Fruit fly (Drosophila melanogaster) whole organism, embryonic: ENCODE data around the gene SmydA-2.

Experiments
- B-H2 ChIP-seq: fragments of 200-800 bp; sonication (Bioruptor generic); optimal IDR thresholded peaks from 2 replicates; lab custom pipeline; 2018; ENCODE audit warnings: missing biosample characterization, mild to moderate bottlenecking, missing genetic modification characterization
- Bdp1 ChIP-seq: fragments of 200-800 bp; sonication (Bioruptor generic); optimal IDR thresholded peaks from 3 replicates; lab custom pipeline; 2016; ENCODE audit warnings: missing biosample characterization, missing genetic modification characterization
- Bgb ChIP-seq: fragments of 200-800 bp; sonication (Bioruptor generic); IDR thresholded peaks from 2 replicates; pipeline ENCODE4 v1.3.6; 2022; ENCODE audit warnings: missing biosample characterization, missing genetic modification characterization; ENCODE audit not compliant: partially characterized antibody
- CG10147 ChIP-seq: fragments of 200-800 bp; sonication (Bioruptor generic); optimal IDR thresholded peaks from 2 replicates; lab custom pipeline; 2019; ENCODE audit warnings: missing biosample characterization, mild to moderate bottlenecking, missing genetic modification characterization, moderate library complexity
- CG10462 ChIP-seq: fragments of 200-800 bp; sonication (Bioruptor generic); optimal IDR thresholded peaks from 2 replicates; lab custom pipeline; 2016; ENCODE audit warnings: missing biosample characterization, missing genetic modification characterization
- CG11093 ChIP-seq: fragments of 200-800 bp; sonication (Bioruptor generic); IDR thresholded peaks from 3 replicates; pipeline ENCODE4 v1.3.6; 2022; ENCODE audit warnings: missing biosample characterization, missing genetic modification characterization
- CG12155 ChIP-seq: fragments of 200-800 bp; sonication (Bioruptor generic); optimal IDR thresholded peaks from 3 replicates; lab custom pipeline; 2016; ENCODE audit warnings: missing biosample characterization, missing genetic modification characterization
- CG13287 ChIP-seq: fragments of 200-800 bp; sonication (Bioruptor generic); IDR thresholded peaks from 2 replicates; pipeline ENCODE4 v1.3.6; 2022; ENCODE audit warnings: missing biosample characterization, missing genetic modification characterization; ENCODE audit not compliant: partially characterized antibody
- CG13424 ChIP-seq: fragments of 200-800 bp; sonication (Bioruptor generic); optimal IDR thresholded peaks from 2 replicates; lab custom pipeline; 2019; ENCODE audit warnings: missing biosample characterization, mild to moderate bottlenecking, missing genetic modification characterization, moderate library complexity
- CG14014 ChIP-seq: fragments of 200-800 bp; sonication (Bioruptor generic); IDR thresholded peaks from 2 replicates; pipeline ENCODE4 v1.3.6; 2022; ENCODE audit warnings: missing biosample characterization, missing genetic modification characterization
- CG14860 ChIP-seq: fragments of 200-800 bp; sonication (Bioruptor generic); IDR thresholded peaks from 3 replicates; pipeline ENCODE4 v1.3.6; 2022; ENCODE audit warnings: missing biosample characterization, missing genetic modification characterization; ENCODE audit not compliant: partially characterized antibody
- CG30431 ChIP-seq: fragments of 200-800 bp; sonication (Bioruptor generic); optimal IDR thresholded peaks from 2 replicates; lab custom pipeline; 2017; ENCODE audit warnings: missing biosample characterization, missing genetic modification characterization
- CG3065 ChIP-seq: fragments of 200-800 bp; sonication (Bioruptor generic); optimal IDR thresholded peaks from 2 replicates; lab custom pipeline; 2016; ENCODE audit warnings: missing biosample characterization, missing genetic modification characterization
- CG34422 ChIP-seq: fragments of 200-800 bp; sonication (Bioruptor generic); IDR thresholded peaks from 3 replicates; pipeline ENCODE4 v1.3.6; 2022; ENCODE audit warnings: missing biosample characterization, missing genetic modification characterization
- CG4707 ChIP-seq: fragments of 200-800 bp; sonication (Bioruptor generic); optimal IDR thresholded peaks from 2 replicates; lab custom pipeline; 2018; ENCODE audit warnings: missing biosample characterization, mild to moderate bottlenecking, missing genetic modification characterization, moderate library complexity
- CG7556 ChIP-seq: fragments of 200-800 bp; sonication (Bioruptor generic); optimal IDR thresholded peaks from 2 replicates; lab custom pipeline; 2017; ENCODE audit warnings: missing biosample characterization, mild to moderate bottlenecking, missing genetic modification characterization
- CG7963 ChIP-seq: fragments of 200-800 bp; sonication (Bioruptor generic); IDR thresholded peaks from 3 replicates; pipeline ENCODE4 v1.3.6; 2022; ENCODE audit warnings: missing biosample characterization, missing genetic modification characterization; ENCODE audit not compliant: partially characterized antibody
- CG8281 ChIP-seq: fragments of 200-800 bp; sonication (Bioruptor generic); optimal IDR thresholded peaks from 2 replicates; lab custom pipeline; 2018; ENCODE audit warnings: missing biosample characterization, mild to moderate bottlenecking, missing genetic modification characterization, moderate library complexity
- CG8478 ChIP-seq: fragments of >200 bp; optimal IDR thresholded peaks from 2 replicates; lab custom pipeline; 2018
- CG8944 ChIP-seq: fragments of 200-800 bp; sonication (Bioruptor generic); optimal IDR thresholded peaks from 3 replicates; lab custom pipeline; 2016; ENCODE audit warnings: missing biosample characterization, missing genetic modification characterization
- CrebB ChIP-seq: fragments of 200-800 bp; sonication (Bioruptor generic); optimal IDR thresholded peaks from 3 replicates; lab custom pipeline; 2018; ENCODE audit warnings: missing biosample characterization, mild to moderate bottlenecking, missing genetic modification characterization
- D19B ChIP-seq: fragments of 200-800 bp; sonication (Bioruptor generic); optimal IDR thresholded peaks from 2 replicates; lab custom pipeline; 2017; ENCODE audit warnings: missing biosample characterization, mild to moderate bottlenecking, missing genetic modification characterization
- Dad ChIP-seq: fragments of 200-800 bp; sonication (Bioruptor generic); optimal IDR thresholded peaks from 3 replicates; lab custom pipeline; 2016; ENCODE audit warnings: missing biosample characterization, missing genetic modification characterization
- Dref ChIP-seq: fragments of 200-800 bp; sonication (Bioruptor generic); IDR thresholded peaks from 2 replicates; pipeline ENCODE4 v1.3.6; 2022; ENCODE audit warnings: missing biosample characterization, missing genetic modification characterization
- Eip74EF ChIP-seq, 2 experiments: fragments of 200-800 bp in 1 of 2; fragments of >200 bp in 1 of 2; sonication (Bioruptor generic) in 1 of 2; optimal IDR thresholded peaks; 2 replicates each; lab custom pipeline; 2017 to 2019; ENCODE audit warnings: missing biosample characterization in 2 of 2, missing genetic modification characterization in 2 of 2, mild to moderate bottlenecking in 1 of 2, moderate library complexity in 1 of 2
- Meics ChIP-seq: fragments of 200-800 bp; sonication (Bioruptor generic); optimal IDR thresholded peaks from 2 replicates; lab custom pipeline; 2017; ENCODE audit warnings: missing biosample characterization, mild to moderate bottlenecking, missing genetic modification characterization
- Mes4 ChIP-seq: fragments of 200-800 bp; sonication (Bioruptor generic); optimal IDR thresholded peaks from 2 replicates; lab custom pipeline; 2016; ENCODE audit warnings: missing biosample characterization, missing genetic modification characterization
- Ravus ChIP-seq: fragments of 200-800 bp; sonication (Bioruptor generic); IDR thresholded peaks from 2 replicates; pipeline ENCODE4 v1.3.6; 2022; ENCODE audit warnings: missing biosample characterization, missing genetic modification characterization
- Stat92E ChIP-seq, 3 experiments: fragments of >200 bp in 2 of 3; fragments of 200-800 bp in 1 of 3; sonication (Bioruptor generic) in 1 of 3; optimal IDR thresholded peaks; 2 replicates each; lab custom pipeline; 2017 to 2019; ENCODE audit warnings: missing biosample characterization in 3 of 3, missing genetic modification characterization in 3 of 3, mild to moderate bottlenecking in 1 of 3, moderate library complexity in 1 of 3
- Xrp1 ChIP-seq: fragments of 200-800 bp; sonication (Bioruptor generic); IDR thresholded peaks from 2 replicates; pipeline ENCODE4 v1.3.6; 2022; ENCODE audit warnings: missing biosample characterization, missing genetic modification characterization
- ash1 ChIP-seq: fragments of 200-800 bp; sonication (Bioruptor generic); optimal IDR thresholded peaks from 2 replicates; lab custom pipeline; 2018; ENCODE audit warnings: missing biosample characterization, mild to moderate bottlenecking, missing genetic modification characterization
- chif ChIP-seq, 2 experiments: fragments of 200-800 bp; sonication (Bioruptor generic); optimal IDR thresholded peaks; 3 replicates each; lab custom pipeline; 2016; ENCODE audit warnings: missing biosample characterization in 2 of 2, missing genetic modification characterization in 2 of 2
- ems ChIP-seq: fragments of 200-800 bp; sonication (Bioruptor generic); optimal IDR thresholded peaks from 3 replicates; lab custom pipeline; 2016; ENCODE audit warnings: missing biosample characterization, missing genetic modification characterization
- fru ChIP-seq: fragments of >200 bp; optimal IDR thresholded peaks from 2 replicates; lab custom pipeline; 2017
- gem ChIP-seq: fragments of 200-800 bp; sonication (Bioruptor generic); optimal IDR thresholded peaks from 2 replicates; lab custom pipeline; 2019; ENCODE audit warnings: missing biosample characterization, mild to moderate bottlenecking, missing genetic modification characterization, moderate library complexity
- gsb ChIP-seq: fragments of 200-800 bp; sonication (Bioruptor generic); IDR thresholded peaks from 2 replicates; pipeline ENCODE4 v1.3.6; 2022; ENCODE audit warnings: missing biosample characterization, missing genetic modification characterization
- h ChIP-seq: fragments of >200 bp; optimal IDR thresholded peaks from 2 replicates; lab custom pipeline; 2017
- ind ChIP-seq: fragments of 200-800 bp; sonication (Bioruptor generic); optimal IDR thresholded peaks from 3 replicates; lab custom pipeline; 2016; ENCODE audit warnings: missing biosample characterization, missing genetic modification characterization
- jing ChIP-seq: fragments of 200-800 bp; sonication (Bioruptor generic); optimal IDR thresholded peaks from 2 replicates; lab custom pipeline; 2018; ENCODE audit warnings: missing biosample characterization, mild to moderate bottlenecking, missing genetic modification characterization
- knrl ChIP-seq: fragments of 200-800 bp; sonication (Bioruptor generic); IDR thresholded peaks from 3 replicates; pipeline ENCODE4 v1.3.6; 2022; ENCODE audit warnings: missing biosample characterization, missing genetic modification characterization; ENCODE audit not compliant: partially characterized antibody
- mirr ChIP-seq: fragments of 200-800 bp; sonication (Bioruptor generic); optimal IDR thresholded peaks from 3 replicates; lab custom pipeline; 2018; ENCODE audit warnings: missing biosample characterization, mild to moderate bottlenecking, missing genetic modification characterization
- oc ChIP-seq: fragments of 200-800 bp; sonication (Bioruptor generic); optimal IDR thresholded peaks from 2 replicates; lab custom pipeline; 2018; ENCODE audit warnings: missing biosample characterization, mild to moderate bottlenecking, missing genetic modification characterization, moderate library complexity
- pfk ChIP-seq: fragments of 200-800 bp; sonication (Bioruptor generic); optimal IDR thresholded peaks from 2 replicates; lab custom pipeline; 2018; ENCODE audit warnings: missing biosample characterization, mild to moderate bottlenecking, missing genetic modification characterization, moderate library complexity
- pros ChIP-seq: fragments of 200-800 bp; sonication (Bioruptor generic); optimal IDR thresholded peaks from 3 replicates; lab custom pipeline; 2019; ENCODE audit warnings: missing biosample characterization, mild to moderate bottlenecking, missing genetic modification characterization, moderate library complexity
- rib ChIP-seq: fragments of 200-800 bp; sonication (Bioruptor generic); IDR thresholded peaks from 2 replicates; pipeline ENCODE4 v1.3.6; 2022; ENCODE audit warnings: missing biosample characterization, missing genetic modification characterization
- tup ChIP-seq: fragments of 200-800 bp; sonication (Bioruptor generic); optimal IDR thresholded peaks from 2 replicates; lab custom pipeline; 2016; ENCODE audit warnings: missing biosample characterization, mild to moderate bottlenecking, missing genetic modification characterization, moderate library complexity
- tx ChIP-seq: fragments of 200-800 bp; sonication (Bioruptor generic); optimal IDR thresholded peaks from 2 replicates; lab custom pipeline; 2016; ENCODE audit warnings: missing biosample characterization, missing genetic modification characterization
- wdn ChIP-seq: fragments of 200-800 bp; sonication (Bioruptor generic); IDR thresholded peaks from 2 replicates; pipeline ENCODE4 v1.3.6; 2022; ENCODE audit warnings: missing biosample characterization, missing genetic modification characterization
- zfh1 ChIP-seq: fragments of 200-800 bp; sonication (Bioruptor generic); IDR thresholded peaks from 3 replicates; pipeline ENCODE4 v1.3.6; 2022; ENCODE audit warnings: missing biosample characterization, missing genetic modification characterization

SmydA-2 gene

DNA sequence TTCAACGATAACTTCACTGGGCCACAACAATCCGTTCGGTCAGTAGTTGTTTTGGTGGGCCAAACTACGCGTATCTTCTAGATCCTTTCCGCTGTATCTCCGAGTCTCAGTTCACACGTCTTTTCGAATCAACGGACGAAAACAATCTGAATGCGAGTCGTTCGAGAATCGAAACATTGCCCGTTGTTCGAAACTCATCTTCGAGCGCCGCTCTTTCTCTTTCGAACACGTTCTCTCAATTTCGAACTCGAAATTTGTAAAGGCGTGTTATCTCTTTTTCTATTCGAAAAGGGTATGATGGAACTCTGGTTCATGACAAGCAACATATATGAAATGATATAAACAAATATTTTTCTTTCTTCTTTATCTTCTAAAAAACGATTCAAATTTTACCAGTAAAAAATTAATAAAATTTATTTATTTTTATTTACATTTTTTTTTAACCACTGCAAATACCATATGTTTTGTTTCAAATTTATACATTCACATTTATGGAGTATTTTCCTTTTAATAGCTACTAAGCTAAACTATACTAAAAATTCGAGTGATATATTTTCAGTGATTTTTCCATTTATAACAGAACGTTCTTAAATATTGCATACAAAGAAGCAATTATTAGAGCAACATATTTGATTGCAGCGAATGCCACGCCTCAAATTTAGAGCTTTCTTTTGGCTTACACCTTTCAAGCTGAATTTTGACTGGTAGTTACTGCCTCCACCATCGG lies 42.4 kb upstream of the SmydA-2 start, which contains the start of gene nkd (continued):
- TF ChIP-seq chif (GFP tag; optimal IDR thresholded peaks at IDR 0.05; lab: Kevin White, UChicago), result peak in 1 of 2 experiments; percentile 78
- peak; percentile 43 for TF ChIP-seq CG30431 (GFP tag; lab: Kevin White, UChicago)
- no peak for TF ChIP-seq CG8478
- TF ChIP-seq Xrp1 (GFP tag; lab: Robert Waterston, UW), result peak; percentile 98
- TF ChIP-seq Dad, result peak; percentile 23
- no peak for TF ChIP-seq fru
- TF ChIP-seq pfk (GFP tag; lab: Kevin White, UChicago), result no peak
- peak; percentile 90 for TF ChIP-seq Meics (GFP tag; lab: Kevin White, UChicago)
- peak; percentile 86 for TF ChIP-seq CrebB (tag; lab: Kevin White, UChicago)
- TF ChIP-seq CG13287 (GFP tag; lab: Robert Waterston, UW), result peak; percentile 58; the same call in 1 of the 2 replicates
- peak; percentile 91 for TF ChIP-seq D19B (GFP tag; lab: Kevin White, UChicago)
- TF ChIP-seq rib (GFP tag; lab: Robert Waterston, UW), result peak; percentile 81; the same call in 1 of the 2 replicates
- TF ChIP-seq CG10147 (GFP tag; lab: Kevin White, UChicago), result peak; percentile 74
- TF ChIP-seq ind (GFP tag; lab: Kevin White, UChicago), result peak; percentile 82
- TF ChIP-seq CG34422 (GFP tag; lab: Robert Waterston, UW), result peak; percentile 86
- peak; percentile 92 for TF ChIP-seq CG13424 (tag; lab: Kevin White, UChicago)
- peak; percentile 70 for TF ChIP-seq ems
- TF ChIP-seq h (lab: Kevin White, UChicago), result no peak
- peak; percentile 96 for TF ChIP-seq gem
- TF ChIP-seq mirr (GFP tag; lab: Kevin White, UChicago), result peak; percentile 60
- TF ChIP-seq Stat92E (GFP tag; optimal IDR thresholded peaks at IDR 0.05; lab: Kevin White, UChicago), result peak in 1 of 3 experiments; percentile 71
- no peak; the same call in 2 of the 3 replicates for TF ChIP-seq knrl
- peak; percentile 15 for TF ChIP-seq Bdp1
- no peak for TF ChIP-seq jing (GFP tag; lab: Kevin White, UChicago)
- TF ChIP-seq CG4707 (GFP tag; lab: Kevin White, UChicago), result peak; percentile 79
- peak; percentile 40 for TF ChIP-seq CG8944
- TF ChIP-seq tx (GFP tag; lab: Kevin White, UChicago), result peak; percentile 53
- TF ChIP-seq CG14860 (GFP tag; lab: Robert Waterston, UW), result no peak
- TF ChIP-seq pros (GFP tag; lab: Kevin White, UChicago), result peak; percentile 78
- TF ChIP-seq Bgb, result peak; percentile 78
- TF ChIP-seq Dref, result no peak
- peak; percentile 48 for TF ChIP-seq tup (GFP tag; lab: Kevin White, UChicago)
- TF ChIP-seq zfh1 (GFP tag; lab: Robert Waterston, UW), result peak; percentile 91
- no peak for TF ChIP-seq CG7963 (GFP tag; lab: Robert Waterston, UW)
- TF ChIP-seq CG10462 (GFP tag; lab: Kevin White, UChicago), result peak; percentile 83
- peak; percentile 81 for TF ChIP-seq wdn (GFP tag; lab: Robert Waterston, UW)
- peak in 1 of 2 experiments; percentile 84 for TF ChIP-seq Eip74EF (GFP tag; optimal IDR thresholded peaks at IDR 0.05; lab: Kevin White, UChicago)
- peak; percentile 52; the same call in 1 of the 3 replicates for TF ChIP-seq CG11093 (GFP tag; lab: Robert Waterston, UW)
- TF ChIP-seq oc (tag; lab: Kevin White, UChicago), result peak; percentile 91
- TF ChIP-seq CG7556 (GFP tag; lab: Kevin White, UChicago), result peak; percentile 89
- peak; percentile 89 for TF ChIP-seq CG12155
- TF ChIP-seq B-H2 (GFP tag; lab: Kevin White, UChicago), result peak; percentile 85
- TF ChIP-seq ash1 (GFP tag; lab: Kevin White, UChicago), result peak; percentile 62
- peak; percentile 54 for TF ChIP-seq Mes4
- TF ChIP-seq Ravus (GFP tag; lab: Robert Waterston, UW), result peak; percentile 51; the same call in 1 of the 2 replicates
- peak; percentile 77 for TF ChIP-seq CG3065 (GFP tag; lab: Kevin White, UChicago)
- peak; percentile 67 for TF ChIP-seq CG8281
- TF ChIP-seq CG14014 (GFP tag; lab: Robert Waterston, UW), result peak; percentile 95
- peak; percentile 74 for TF ChIP-seq gsb (GFP tag; lab: Robert Waterston, UW)
